Worm (Caenorhabditis elegans) whole organism, mixed stage, embryonic: ENCODE results near the gene fbxb-62.

Experiments used
- ceh-39 ChIP-seq: fragments of 150-350 bp; optimal IDR thresholded peaks from 2 replicates; lab custom pipeline; 2014; ENCODE audit warnings: missing biosample characterization, missing genetic modification characterization
- elt-3 ChIP-seq: fragments of 150-350 bp; optimal IDR thresholded peaks from 2 replicates; lab custom pipeline; 2014; ENCODE audit warnings: missing biosample characterization, missing genetic modification characterization
- nhr-12 ChIP-seq: fragments of 150-350 bp; optimal IDR thresholded peaks from 2 replicates; lab custom pipeline; 2014; ENCODE audit warnings: missing biosample characterization, missing genetic modification characterization
- nhr-28 ChIP-seq: fragments of 150-350 bp; optimal IDR thresholded peaks from 2 replicates; lab custom pipeline; 2014; ENCODE audit warnings: missing biosample characterization, missing genetic modification characterization
- snpc-4 ChIP-seq: fragments of 150-350 bp; optimal IDR thresholded peaks from 2 replicates; lab custom pipeline; 2014; ENCODE audit warnings: missing biosample characterization, missing genetic modification characterization

ce11 chrV:19306906-19307305 lies 5.1 kb upstream of the fbxb-62 start, which contains the start of gene F55C9.15:
- TF ChIP-seq elt-3 (tag; lab: Kevin White, UChicago) (no peak), nhr-28 (no peak), snpc-4 (no peak), ceh-39 (tag; lab: Kevin White, UChicago) (no peak), nhr-12 (tag; lab: Kevin White, UChicago) (no peak)
